Worm (Caenorhabditis elegans): ENCODE measurements around the gene cmk-1.

- TF ChIP-seq syd-9 (tag; optimal IDR thresholded peaks at IDR 0.05) = no peak
- no peak for TF ChIP-seq lim-6 (tag; optimal IDR thresholded peaks at IDR 0.05)
- TF ChIP-seq pqm-1 (tag; optimal IDR thresholded peaks at IDR 0.05) = no peak
- TF ChIP-seq rnt-1 (tag; optimal IDR thresholded peaks at IDR 0.05) = no peak
- no peak for TF ChIP-seq elt-2 (tag; optimal IDR thresholded peaks at IDR 0.05)
- no peak for TF ChIP-seq lin-11 (tag; optimal IDR thresholded peaks at IDR 0.05)
- no peak for TF ChIP-seq dmd-4 (tag; optimal IDR thresholded peaks at IDR 0.05; ENCODE audit: borderline replicate concordance)
Measured at ce11 chrIV:1816238-1816637, 8.0 kb upstream of the cmk-1 start.

Data from whole organism, late embryonic.